Worm (Caenorhabditis elegans) whole organism, early embryonic: ENCODE measurements around the gene ugt-65.

Experiments used
- B0310.2 ChIP-seq: sonication (generic microtip); optimal IDR thresholded peaks from 2 replicates; lab custom pipeline; 2016; ENCODE audit warnings: mild to moderate bottlenecking, missing genetic modification characterization, missing compliant biosample characterization
- F13C5.2 ChIP-seq: sonication (generic microtip); optimal IDR thresholded peaks from 2 replicates; lab custom pipeline; 2017; ENCODE audit warnings: mild to moderate bottlenecking, missing genetic modification characterization, inconsistent platforms, missing compliant biosample characterization
- aly-1 ChIP-seq: sonication (generic microtip); optimal IDR thresholded peaks from 2 replicates; lab custom pipeline; 2016; ENCODE audit warnings: missing genetic modification characterization, missing compliant biosample characterization
- ama-1 ChIP-seq: fragments of 150-350 bp; optimal IDR thresholded peaks from 2 replicates; lab custom pipeline; 2014
- ceh-13 ChIP-seq: fragments of 200-800 bp; sonication (Bioruptor generic); optimal IDR thresholded peaks from 2 replicates; lab custom pipeline; 2018; ENCODE audit warnings: mild to moderate bottlenecking, missing genetic modification characterization, missing compliant biosample characterization
- ceh-36 ChIP-seq: sonication (generic microtip); optimal IDR thresholded peaks from 2 replicates; lab custom pipeline; 2016; ENCODE audit warnings: missing genetic modification characterization, inconsistent platforms, missing compliant biosample characterization
- ets-7 ChIP-seq: sonication (generic microtip); optimal IDR thresholded peaks from 2 replicates; lab custom pipeline; 2016; ENCODE audit warnings: missing genotype, missing genetic modification characterization, missing compliant biosample characterization
- flt-1 ChIP-seq: fragments of 200-800 bp; sonication (Bioruptor generic); IDR thresholded peaks from 2 replicates; pipeline ENCODE4 v1.3.6; 2022; ENCODE audit warnings: missing genetic modification characterization, missing compliant biosample characterization
- hmbx-1 ChIP-seq: sonication (generic microtip); optimal IDR thresholded peaks from 2 replicates; lab custom pipeline; 2016; ENCODE audit warnings: mild to moderate bottlenecking, missing genetic modification characterization, missing compliant biosample characterization
- hmg-4 ChIP-seq: fragments of 200-800 bp; sonication (Bioruptor generic); optimal IDR thresholded peaks from 2 replicates; lab custom pipeline; 2018; ENCODE audit warnings: mild to moderate bottlenecking, missing genetic modification characterization, missing compliant biosample characterization
- hnd-1 ChIP-seq: sonication (generic microtip); optimal IDR thresholded peaks from 2 replicates; lab custom pipeline; 2016; ENCODE audit warnings: missing genetic modification characterization, missing compliant biosample characterization
- pes-1 ChIP-seq: fragments of 200-800 bp; sonication (Bioruptor generic); IDR thresholded peaks from 2 replicates; pipeline ENCODE4 v1.3.6; 2022; ENCODE audit warnings: missing genetic modification reagents, missing genetic modification characterization, missing compliant biosample characterization
- scrt-1 ChIP-seq: fragments of 200-800 bp; sonication (Bioruptor generic); IDR thresholded peaks from 2 replicates; pipeline ENCODE4 v1.3.6; 2022; ENCODE audit warnings: missing genetic modification characterization, missing compliant biosample characterization
- sea-1 ChIP-seq: fragments of 200-800 bp; sonication (Bioruptor generic); conservative IDR thresholded peaks from 2 replicates; pipeline ENCODE4 v1.3.6; 2022; ENCODE audit warnings: missing genetic modification characterization, missing compliant biosample characterization
- tbx-11 ChIP-seq: fragments of 200-800 bp; sonication (Bioruptor generic); IDR thresholded peaks from 2 replicates; pipeline ENCODE4 v1.3.6; 2022; ENCODE audit warnings: missing genetic modification characterization, missing compliant biosample characterization
- tbx-37 ChIP-seq: fragments of 200-800 bp; sonication (Bioruptor generic); conservative IDR thresholded peaks from 2 replicates; pipeline ENCODE4 v1.3.6; 2022; ENCODE audit warnings: missing genetic modification reagents, missing genetic modification characterization, missing compliant biosample characterization
- tra-4 ChIP-seq: sonication (generic microtip); optimal IDR thresholded peaks from 2 replicates; lab custom pipeline; 2017; ENCODE audit warnings: missing genetic modification characterization, missing compliant biosample characterization

ugt-65 gene

ce11 chrIV:12420455-12420854 is at the start of gene ugt-65:
TSS of gene ugt-65 (plus strand) at chrIV:12420683.
- TF ChIP-seq F13C5.2: no peak
- no peak for TF ChIP-seq pes-1 (GFP tag; lab: Robert Waterston, UW)
- TF ChIP-seq ceh-13 (GFP tag; lab: Kevin White, UChicago): no peak
- TF ChIP-seq scrt-1 (GFP tag; lab: Robert Waterston, UW): no peak
- TF ChIP-seq hmg-4 (GFP tag; lab: Kevin White, UChicago): no peak
- TF ChIP-seq hmbx-1 (tag; lab: Kevin White, UChicago): no peak
- no peak for TF ChIP-seq flt-1

DNA sequence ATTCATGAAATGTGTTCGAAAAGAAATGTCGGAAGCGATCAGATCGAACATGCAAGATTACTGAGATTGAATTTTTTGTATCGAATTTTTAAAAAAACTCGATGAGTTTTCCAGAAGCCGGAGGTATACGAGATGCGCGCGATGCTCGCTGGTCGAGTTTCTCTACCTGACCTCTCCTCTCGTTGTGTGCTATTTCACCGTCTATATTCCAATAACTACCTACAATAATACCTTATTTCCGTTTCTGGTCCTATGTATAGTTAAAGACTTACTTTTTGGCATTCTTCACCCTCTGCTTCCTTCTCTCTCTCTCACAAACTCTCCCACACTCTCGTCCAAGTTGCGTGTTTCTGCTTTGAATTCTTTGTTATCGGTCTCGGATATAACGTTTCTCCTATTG is 49.1 kb upstream of the ugt-65 start:
- no peak for TF ChIP-seq tbx-37 (GFP tag; lab: Robert Waterston, UW)

DNA sequence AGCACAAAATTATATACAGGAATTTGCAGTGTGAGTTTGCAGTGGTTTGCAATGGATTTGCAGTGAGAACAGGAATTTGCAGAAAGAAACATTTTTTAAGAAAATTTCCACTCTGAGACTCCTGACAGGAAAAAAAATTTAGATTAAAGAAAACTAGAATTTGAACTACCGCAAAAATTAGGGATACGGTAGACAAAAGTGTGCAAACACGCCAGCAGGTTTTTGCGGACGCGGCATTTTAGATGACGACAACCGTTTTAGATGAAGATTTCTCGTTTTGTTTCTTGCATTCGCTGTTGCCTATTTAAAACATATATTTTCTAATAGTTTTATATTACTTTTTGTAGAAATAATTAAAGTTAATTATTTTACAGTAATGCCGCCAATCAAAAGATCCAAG is 48.6 kb upstream of the ugt-65 start, which contains the start of gene wdr-46:
Gene wdr-46, plus strand, starts transcription at position 375 of the 400 bp plus-strand sequence.
- TF ChIP-seq sea-1 (GFP tag; lab: Robert Waterston, UW) (no peak), B0310.2 (tag; lab: Kevin White, UChicago) (no peak), ceh-36 (tag; lab: Kevin White, UChicago) (peak; percentile 28), pes-1 (GFP tag; lab: Robert Waterston, UW) (no peak), flt-1 (peak; percentile 41; the same call in 1 of the 2 replicates), hmbx-1 (tag; lab: Kevin White, UChicago) (no peak), aly-1 (tag; lab: Kevin White, UChicago) (no peak), ama-1 (lab: Kevin White, UChicago) (peak; percentile 67), hnd-1 (tag; lab: Kevin White, UChicago) (no peak), ceh-13 (GFP tag; lab: Kevin White, UChicago) (no peak), tbx-11 (GFP tag; lab: Robert Waterston, UW) (no peak), F13C5.2 (peak; percentile 37), scrt-1 (GFP tag; lab: Robert Waterston, UW) (no peak), tra-4 (tag; lab: Kevin White, UChicago) (no peak)

DNA sequence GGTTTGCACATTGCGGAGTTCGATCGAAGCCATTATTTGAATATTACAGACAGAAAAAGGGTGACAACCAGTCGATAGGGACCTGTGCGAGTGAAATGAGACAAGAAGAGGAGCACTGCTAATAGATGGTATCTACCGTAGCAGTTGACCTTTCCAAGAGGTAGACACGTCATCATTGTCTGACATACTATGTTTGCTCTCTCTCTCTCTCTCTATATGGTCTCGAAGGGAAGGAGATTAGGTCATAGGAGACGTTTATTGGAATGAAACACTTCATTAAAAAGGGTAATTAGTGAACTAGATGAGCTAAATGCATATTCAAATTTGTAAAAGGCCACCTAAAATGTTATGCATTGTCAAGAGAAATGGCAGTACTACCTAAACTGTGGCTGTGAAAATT is 44.5 kb upstream of the ugt-65 start, which contains the start of gene atz-1:
Gene atz-1, minus strand, starts transcription at position 101 of the 400 bp plus-strand sequence.
- TF ChIP-seq tbx-37 (GFP tag; lab: Robert Waterston, UW) (no peak), ceh-36 (tag; lab: Kevin White, UChicago) (no peak), pes-1 (GFP tag; lab: Robert Waterston, UW) (no peak), hnd-1 (tag; lab: Kevin White, UChicago) (no peak), scrt-1 (GFP tag; lab: Robert Waterston, UW) (no peak), ets-7 (no peak)

DNA sequence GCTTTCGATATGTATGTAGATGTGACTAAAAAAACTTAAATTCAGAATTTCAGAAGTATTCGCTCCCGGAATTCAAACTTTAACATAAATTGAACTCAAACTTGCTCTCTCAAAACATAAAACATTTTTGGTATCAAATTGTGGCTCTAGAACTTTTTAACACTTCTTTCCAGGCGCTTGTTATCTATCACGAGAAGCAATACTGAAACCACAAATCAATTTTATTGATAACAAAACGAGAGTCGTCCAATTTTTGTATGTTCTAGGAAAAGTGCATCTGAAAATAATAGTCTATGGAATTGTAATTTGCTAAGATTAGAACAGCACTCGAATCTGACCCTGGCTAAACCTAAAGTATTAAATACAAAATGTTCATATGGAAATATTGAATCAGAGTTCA is 41.6 kb upstream of the ugt-65 start:
- TF ChIP-seq hnd-1 (tag; lab: Kevin White, UChicago): no peak
- no peak for TF ChIP-seq F13C5.2
- no peak for TF ChIP-seq B0310.2 (tag; lab: Kevin White, UChicago)
- TF ChIP-seq flt-1: no peak
- TF ChIP-seq scrt-1 (GFP tag; lab: Robert Waterston, UW): no peak
- TF ChIP-seq ets-7: no peak
- no peak for TF ChIP-seq hmg-4 (GFP tag; lab: Kevin White, UChicago)
- no peak for TF ChIP-seq aly-1 (tag; lab: Kevin White, UChicago)
- no peak for TF ChIP-seq tbx-37 (GFP tag; lab: Robert Waterston, UW)
- no peak for TF ChIP-seq ceh-36 (tag; lab: Kevin White, UChicago)
- TF ChIP-seq sea-1 (GFP tag; lab: Robert Waterston, UW): no peak
- TF ChIP-seq ama-1 (lab: Kevin White, UChicago): no peak
- no peak for TF ChIP-seq pes-1 (GFP tag; lab: Robert Waterston, UW)
- no peak for TF ChIP-seq tbx-11 (GFP tag; lab: Robert Waterston, UW)
- TF ChIP-seq ceh-13 (GFP tag; lab: Kevin White, UChicago): no peak
- TF ChIP-seq hmbx-1 (tag; lab: Kevin White, UChicago): no peak
- TF ChIP-seq tra-4 (tag; lab: Kevin White, UChicago): no peak

DNA sequence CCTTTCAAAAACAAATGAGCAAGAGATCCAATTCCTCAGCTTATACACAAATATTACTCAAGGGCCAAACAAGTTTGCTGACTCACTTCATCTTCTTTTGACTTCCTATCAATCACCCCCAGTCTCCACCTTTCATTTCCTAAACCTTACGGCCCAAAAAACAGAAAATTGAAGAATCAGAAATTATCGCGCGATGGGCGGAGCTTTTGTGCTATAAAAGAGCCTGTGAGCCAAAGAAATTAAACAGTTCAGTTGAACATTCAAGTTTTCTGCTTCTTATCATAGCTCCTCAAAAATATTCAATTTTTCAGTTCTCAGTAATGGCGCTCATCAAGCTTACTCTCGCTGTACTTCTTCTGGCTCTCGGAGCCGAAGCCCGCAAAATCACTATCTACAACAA is 40.7 kb upstream of the ugt-65 start, which contains the start of gene thn-1:
Gene thn-1, plus strand, starts transcription at position 301 of the 400 bp plus-strand sequence.
- TF ChIP-seq ceh-36 (tag; lab: Kevin White, UChicago): no peak
- no peak for TF ChIP-seq ama-1 (lab: Kevin White, UChicago)
- no peak for TF ChIP-seq sea-1 (GFP tag; lab: Robert Waterston, UW)
- TF ChIP-seq hmg-4 (GFP tag; lab: Kevin White, UChicago): no peak
- TF ChIP-seq tbx-37 (GFP tag; lab: Robert Waterston, UW): no peak
- no peak for TF ChIP-seq hmbx-1 (tag; lab: Kevin White, UChicago)
- no peak for TF ChIP-seq hnd-1 (tag; lab: Kevin White, UChicago)
- TF ChIP-seq pes-1 (GFP tag; lab: Robert Waterston, UW): no peak
- no peak for TF ChIP-seq scrt-1 (GFP tag; lab: Robert Waterston, UW)
- no peak for TF ChIP-seq flt-1
- TF ChIP-seq tbx-11 (GFP tag; lab: Robert Waterston, UW): no peak
- TF ChIP-seq ceh-13 (GFP tag; lab: Kevin White, UChicago): no peak
- TF ChIP-seq F13C5.2: no peak

ce11 chrIV:12382864-12383263 is 37.6 kb upstream of the ugt-65 start, which contains the start of gene thn-2:
TSS of gene thn-2 (plus strand) at chrIV:12383170.
- TF ChIP-seq B0310.2 (tag; lab: Kevin White, UChicago): no peak
- TF ChIP-seq tbx-37 (GFP tag; lab: Robert Waterston, UW): no peak

ce11 chrIV:12385061-12385460 is 35.4 kb upstream of the ugt-65 start, which contains the start of gene F28D1.6:
TSS of gene F28D1.6 (minus strand) at chrIV:12385161.
- TF ChIP-seq B0310.2 (tag; lab: Kevin White, UChicago) (no peak), pes-1 (GFP tag; lab: Robert Waterston, UW) (no peak), tbx-11 (GFP tag; lab: Robert Waterston, UW) (no peak), sea-1 (GFP tag; lab: Robert Waterston, UW) (no peak), aly-1 (tag; lab: Kevin White, UChicago) (no peak), scrt-1 (GFP tag; lab: Robert Waterston, UW) (no peak), flt-1 (no peak), ama-1 (lab: Kevin White, UChicago) (no peak), hmbx-1 (tag; lab: Kevin White, UChicago) (no peak), ets-7 (no peak), ceh-36 (tag; lab: Kevin White, UChicago) (no peak), F13C5.2 (no peak), ceh-13 (GFP tag; lab: Kevin White, UChicago) (no peak), hmg-4 (GFP tag; lab: Kevin White, UChicago) (no peak), hnd-1 (tag; lab: Kevin White, UChicago) (no peak), tbx-37 (GFP tag; lab: Robert Waterston, UW) (no peak), tra-4 (tag; lab: Kevin White, UChicago) (no peak)
